Fruit fly (Drosophila melanogaster): Measurements from ENCODE around the gene CG14985.

Gene CG14985

dm6 chr3L:4040247-4040925 is 37.1 kb downstream of the CG14985 start, which contains the start of the genes CG11593 and Rcd5 (continued):
- TF ChIP-seq ATbp (GFP tag; optimal IDR thresholded peaks at IDR 0.05) (no peak), kah (GFP tag; optimal IDR thresholded peaks at IDR 0.05) (no peak), CG13123 (GFP tag; optimal IDR thresholded peaks at IDR 0.05) (peak; percentile 25), schlank (tag; optimal IDR thresholded peaks at IDR 0.05) (no peak), gro (GFP tag; optimal IDR thresholded peaks at IDR 0.05) (no peak), Ssrp (tag; optimal IDR thresholded peaks at IDR 0.05) (peak; percentile 62), CG14667 (GFP tag; IDR thresholded peaks at IDR 0.05) (peak; percentile 83), CG12659 (GFP tag; optimal IDR thresholded peaks at IDR 0.05) (peak; percentile 84), C15 (GFP tag; IDR thresholded peaks at IDR 0.05) (no peak; the same call in 2 of the 3 replicates), Med (GFP tag) (no peak), grau (tag; optimal IDR thresholded peaks at IDR 0.05) (peak; percentile 71)

- TF ChIP-seq CG8924 (tag; optimal IDR thresholded peaks at IDR 0.05), result peak; percentile 7
- peak; percentile 20 for TF ChIP-seq sens (GFP tag)
- no peak for TF ChIP-seq pan (optimal IDR thresholded peaks at IDR 0.05)
- peak in 1 of 2 experiments; percentile 55 for TF ChIP-seq pan (GFP tag; optimal IDR thresholded peaks at IDR 0.05 in 1 of 2, IDR thresholded peaks at IDR 0.05 in 1 of 2)
- no peak for TF ChIP-seq prd (optimal IDR thresholded peaks at IDR 0.05)
- TF ChIP-seq prd (GFP tag; IDR thresholded peaks at IDR 0.05), result peak; percentile 10; the same call in 1 of the 3 replicates
- 0 out of 3 replicates have a peak, but pooled peaks have one; percentile 9 for TF ChIP-seq row (GFP tag; IDR thresholded peaks at IDR 0.05)
- peak; percentile 29 for TF ChIP-seq CG15269 (tag; optimal IDR thresholded peaks at IDR 0.05)
- TF ChIP-seq gem (tag; optimal IDR thresholded peaks at IDR 0.05), result peak; percentile 46
- 0 out of 2 replicates have a peak, but pooled peaks have one; percentile 17 for TF ChIP-seq Xrp1 (GFP tag; IDR thresholded peaks at IDR 0.05)
- peak; percentile 16 for TF ChIP-seq oc (tag; optimal IDR thresholded peaks at IDR 0.05)
- no peak for TF ChIP-seq Drgx (GFP tag; IDR thresholded peaks at IDR 0.05)
- peak; percentile 7 for TF ChIP-seq CG13424 (tag; optimal IDR thresholded peaks at IDR 0.05)
- no peak for TF ChIP-seq tio (GFP tag; optimal IDR thresholded peaks at IDR 0.05)
- peak; percentile 55 for TF ChIP-seq sd (tag; optimal IDR thresholded peaks at IDR 0.05)
- peak; percentile 55 for TF ChIP-seq Sox102F (GFP tag; optimal IDR thresholded peaks at IDR 0.05)
- TF ChIP-seq Eip74EF (GFP tag; optimal IDR thresholded peaks at IDR 0.05), result peak in 1 of 2 experiments; percentile 49
- peak; percentile 49 for TF ChIP-seq CG10366 (GFP tag; IDR thresholded peaks at IDR 0.05)
- peak; percentile 15 for TF ChIP-seq CG2712 (tag; optimal IDR thresholded peaks at IDR 0.05)
- no peak for TF ChIP-seq p53 (GFP tag; optimal IDR thresholded peaks at IDR 0.05)
- peak; percentile 32 for TF ChIP-seq CG17359 (tag; optimal IDR thresholded peaks at IDR 0.05)
- TF ChIP-seq CG2678 (tag; optimal IDR thresholded peaks at IDR 0.05), result peak; percentile 29
- 0 out of 2 replicates have a peak, but pooled peaks have one; percentile 6 for TF ChIP-seq esg (GFP tag; conservative IDR thresholded peaks at IDR 0.05)
- TF ChIP-seq CG31441 (GFP tag; IDR thresholded peaks at IDR 0.05), result peak; percentile 17; the same call in 1 of the 2 replicates
- no peak for TF ChIP-seq CG8359 (GFP tag; optimal IDR thresholded peaks at IDR 0.05; ENCODE audit: borderline replicate concordance)
- TF ChIP-seq Oli (tag; optimal IDR thresholded peaks at IDR 0.05), result peak; percentile 32
- peak; percentile 31; the same call in 1 of the 2 replicates for TF ChIP-seq CG7372 (GFP tag; IDR thresholded peaks at IDR 0.05)
- TF ChIP-seq Ptx1 (GFP tag; IDR thresholded peaks at IDR 0.05), result peak; percentile 36; the same call in 1 of the 2 replicates
- TF ChIP-seq Blimp-1 (GFP tag; optimal IDR thresholded peaks at IDR 0.05), result peak; percentile 4
- peak; percentile 18 for TF ChIP-seq grau (tag; optimal IDR thresholded peaks at IDR 0.05)
- no peak for TF ChIP-seq so (GFP tag; IDR thresholded peaks at IDR 0.05)
- peak; percentile 16 for TF ChIP-seq Asciz (GFP tag; optimal IDR thresholded peaks at IDR 0.05)
- TF ChIP-seq zf30C (GFP tag; optimal IDR thresholded peaks at IDR 0.05), result no peak
- TF ChIP-seq CG14441 (GFP tag; IDR thresholded peaks at IDR 0.05), result peak; percentile 41
- peak; percentile 14 for TF ChIP-seq CG7839 (tag; optimal IDR thresholded peaks at IDR 0.05)
- no peak for TF ChIP-seq CG3838 (GFP tag; optimal IDR thresholded peaks at IDR 0.05)
- TF ChIP-seq CG6791 (GFP tag; IDR thresholded peaks at IDR 0.05; ENCODE audit: partially characterized antibody), result no peak
- TF ChIP-seq unpg (GFP tag; optimal IDR thresholded peaks at IDR 0.05), result peak; percentile 29
Observed at dm6 chr3L:4044497-4044896, 41.2 kb downstream of the CG14985 start.

Measured in whole organism, embryonic.